Fruit fly (Drosophila melanogaster) whole organism, pupa: ENCODE data around the gene CG34280.

Experiments used
- CG10348 ChIP-seq: fragments of 200-800 bp; sonication (Bioruptor generic); IDR thresholded peaks from 2 replicates; pipeline ENCODE4 v1.3.6; 2022; ENCODE audit warnings: missing biosample characterization, missing genetic modification characterization
- CG15710 ChIP-seq: fragments of 200-800 bp; sonication (Bioruptor generic); optimal IDR thresholded peaks from 2 replicates; lab custom pipeline; 2018; ENCODE audit warnings: missing biosample characterization, mild to moderate bottlenecking, missing genetic modification characterization, moderate library complexity
- CG17806 ChIP-seq: fragments of 200-800 bp; sonication (Bioruptor generic); optimal IDR thresholded peaks from 2 replicates; lab custom pipeline; 2018; ENCODE audit warnings: missing biosample characterization, mild to moderate bottlenecking, missing genetic modification characterization, moderate library complexity
- CG32121 ChIP-seq: fragments of 200-800 bp; sonication (Bioruptor generic); IDR thresholded peaks from 2 replicates; pipeline ENCODE4 v1.3.6; 2022; ENCODE audit warnings: missing biosample characterization, missing genetic modification characterization
- CG4496 ChIP-seq: fragments of 200-800 bp; sonication (Bioruptor generic); IDR thresholded peaks from 3 replicates; pipeline ENCODE4 v1.3.6; 2022; ENCODE audit warnings: missing biosample characterization, missing genetic modification characterization
- D1 ChIP-seq: fragments of 200-800 bp; sonication (Bioruptor generic); optimal IDR thresholded peaks from 2 replicates; lab custom pipeline; 2018; ENCODE audit warnings: missing biosample characterization, mild to moderate bottlenecking, missing genetic modification characterization, moderate library complexity
- EcR ChIP-seq: fragments of 200-800 bp; sonication (Bioruptor generic); optimal IDR thresholded peaks from 3 replicates; lab custom pipeline; 2019; ENCODE audit warnings: missing biosample characterization, missing genetic modification characterization, mild to moderate bottlenecking, moderate library complexity, missing genetic modification reagents
- Snoo ChIP-seq: fragments of 200-800 bp; sonication (Bioruptor generic); optimal IDR thresholded peaks from 3 replicates; lab custom pipeline; 2017; ENCODE audit warnings: missing biosample characterization, mild to moderate bottlenecking, missing genetic modification characterization, inconsistent platforms
- fd96Ca ChIP-seq: fragments of 200-800 bp; sonication (Bioruptor generic); IDR thresholded peaks from 3 replicates; pipeline ENCODE4 v1.3.6; 2022; ENCODE audit warnings: missing biosample characterization, missing genetic modification characterization
- gl ChIP-seq: fragments of 200-800 bp; sonication (Bioruptor generic); optimal IDR thresholded peaks from 2 replicates; lab custom pipeline; 2018; ENCODE audit warnings: missing biosample characterization, mild to moderate bottlenecking, missing genetic modification characterization

DNA sequence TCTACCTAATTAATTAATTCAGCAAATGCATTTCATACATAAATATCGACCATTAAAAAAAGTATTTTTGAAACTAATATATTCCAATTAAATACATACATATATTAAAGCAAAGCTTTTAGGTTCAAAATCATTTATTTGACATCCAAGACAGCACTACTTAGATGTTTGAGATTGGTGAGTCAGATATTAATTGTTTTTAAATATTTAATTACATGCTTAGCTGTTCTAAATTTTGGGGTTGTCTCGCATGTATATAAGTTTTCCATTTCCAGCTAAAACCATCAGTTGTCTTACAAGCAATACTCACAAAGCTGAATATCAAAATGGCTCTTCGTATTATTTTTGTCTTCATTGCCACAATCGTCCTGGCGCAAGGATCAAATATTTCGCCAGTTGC is 14.9 kb upstream of the CG34280 start, which contains the start of gene CG42834:
- TF ChIP-seq CG32121 (GFP tag; lab: Robert Waterston, UW) (no peak), gl (tag; lab: Kevin White, UChicago) (no peak), fd96Ca (GFP tag; lab: Robert Waterston, UW) (no peak), CG15710 (tag; lab: Kevin White, UChicago) (no peak), CG17806 (tag; lab: Kevin White, UChicago) (no peak), Snoo (tag; lab: Kevin White, UChicago) (no peak), EcR (no peak), D1 (tag; lab: Kevin White, UChicago) (no peak), CG4496 (GFP tag; lab: Robert Waterston, UW) (no peak), CG10348 (GFP tag; lab: Robert Waterston, UW) (no peak)
